Worm (Caenorhabditis elegans): ENCODE results near the gene pgp-13.

Gene pgp-13

ce11 chrX:12704721-12705120, 33.8 kb upstream of the pgp-13 start, which contains the start of gene nhr-272:
Gene nhr-272 (minus strand): TSS chrX:12704821.
- no peak for TF ChIP-seq ama-1 (optimal IDR thresholded peaks at IDR 0.05)
- no peak for TF ChIP-seq unc-62 (GFP tag; optimal IDR thresholded peaks at IDR 0.05)
- no peak for TF ChIP-seq daf-12 (tag; optimal IDR thresholded peaks at IDR 0.05)
- TF ChIP-seq nhr-67 (tag; optimal IDR thresholded peaks at IDR 0.05) = no peak
- no peak for TF ChIP-seq ceh-28 (tag; optimal IDR thresholded peaks at IDR 0.05)
- no peak for TF ChIP-seq ceh-9 (tag; optimal IDR thresholded peaks at IDR 0.05)
- TF ChIP-seq eor-1 (tag; optimal IDR thresholded peaks at IDR 0.05) = no peak
- TF ChIP-seq mdl-1 (tag; optimal IDR thresholded peaks at IDR 0.05) = no peak
- no peak for TF ChIP-seq snpc-4 (tag; optimal IDR thresholded peaks at IDR 0.05)
- no peak for TF ChIP-seq hmg-11 (tag; optimal IDR thresholded peaks at IDR 0.05)
- no peak for TF ChIP-seq pqm-1 (tag; optimal IDR thresholded peaks at IDR 0.05)
- TF ChIP-seq pha-4 (tag; optimal IDR thresholded peaks at IDR 0.05) = no peak

- TF ChIP-seq nhr-25 (tag; optimal IDR thresholded peaks at IDR 0.05) = no peak
- no peak for TF ChIP-seq ztf-4 (tag; optimal IDR thresholded peaks at IDR 0.05)
- no peak for TF ChIP-seq nhr-237 (tag; optimal IDR thresholded peaks at IDR 0.05)
- TF ChIP-seq snpc-4 (tag; optimal IDR thresholded peaks at IDR 0.05) = no peak
- TF ChIP-seq elt-2 (tag; optimal IDR thresholded peaks at IDR 0.05) = no peak
- TF ChIP-seq pqm-1 (tag; optimal IDR thresholded peaks at IDR 0.05) = no peak
- TF ChIP-seq nhr-23 (tag; optimal IDR thresholded peaks at IDR 0.05) = no peak
- no peak for TF ChIP-seq tbx-2 (tag; optimal IDR thresholded peaks at IDR 0.05)
- no peak for TF ChIP-seq ceh-82 (tag; optimal IDR thresholded peaks at IDR 0.05)
- no peak for TF ChIP-seq nhr-12 (tag; optimal IDR thresholded peaks at IDR 0.05)
- TF ChIP-seq mml-1 (tag; optimal IDR thresholded peaks at IDR 0.05) = no peak
- no peak for TF ChIP-seq nhr-67 (tag; optimal IDR thresholded peaks at IDR 0.05)
Observed at ce11 chrX:12712353-12712752, 26.2 kb upstream of the pgp-13 start, which contains the start of gene rgs-2. Gene rgs-2 (plus strand): TSS chrX:12712653.

- TF ChIP-seq nfya-1 (tag; optimal IDR thresholded peaks at IDR 0.05; ENCODE audit: insufficient read depth) (peak; percentile 12), ceh-16 (tag; optimal IDR thresholded peaks at IDR 0.05) (no peak)
Observed at ce11 chrX:12713014-12713413, 25.5 kb upstream of the pgp-13 start.

- TF ChIP-seq nhr-43 (tag; optimal IDR thresholded peaks at IDR 0.05; ENCODE audit: poor library complexity, severe bottlenecking) = no peak
- peak; percentile 67 for TF ChIP-seq pha-4 (tag; optimal IDR thresholded peaks at IDR 0.05)
Observed at ce11 chrX:12721429-12721828, 17.1 kb upstream of the pgp-13 start.

ce11 chrX:12726129-12726528, 12.4 kb upstream of the pgp-13 start:
- no peak for TF ChIP-seq egl-27 (tag; optimal IDR thresholded peaks at IDR 0.05)
- TF ChIP-seq ceh-9 (tag; optimal IDR thresholded peaks at IDR 0.05) = no peak
- TF ChIP-seq nhr-237 (tag; optimal IDR thresholded peaks at IDR 0.05) = no peak
- no peak for TF ChIP-seq ama-1 (optimal IDR thresholded peaks at IDR 0.05)
- TF ChIP-seq aly-2 (tag; optimal IDR thresholded peaks at IDR 0.05) = no peak
- TF ChIP-seq nfya-1 (tag; optimal IDR thresholded peaks at IDR 0.05; ENCODE audit: insufficient read depth) = no peak
- no peak for TF ChIP-seq sea-2 (GFP tag; optimal IDR thresholded peaks at IDR 0.05)
- TF ChIP-seq ZK546.5 (tag; optimal IDR thresholded peaks at IDR 0.05) = no peak
- no peak for TF ChIP-seq nhr-12 (tag; optimal IDR thresholded peaks at IDR 0.05)
- no peak for TF ChIP-seq egl-5 (tag; optimal IDR thresholded peaks at IDR 0.05)
- TF ChIP-seq lsy-12 (tag; optimal IDR thresholded peaks at IDR 0.05) = no peak
- no peak for TF ChIP-seq nhr-43 (tag; optimal IDR thresholded peaks at IDR 0.05; ENCODE audit: poor library complexity, severe bottlenecking)
- no peak for TF ChIP-seq elt-3 (tag; optimal IDR thresholded peaks at IDR 0.05)
- no peak for TF ChIP-seq ceh-16 (tag; optimal IDR thresholded peaks at IDR 0.05)
- no peak for TF ChIP-seq hmg-11 (tag; optimal IDR thresholded peaks at IDR 0.05)

- TF ChIP-seq elt-2 (tag; optimal IDR thresholded peaks at IDR 0.05) = no peak
- no peak for TF ChIP-seq pha-4 (tag; optimal IDR thresholded peaks at IDR 0.05)
- no peak for TF ChIP-seq egl-5 (tag; optimal IDR thresholded peaks at IDR 0.05)
Observed at ce11 chrX:12730075-12730474, 8.5 kb upstream of the pgp-13 start.

Data from whole organism, L3 larva.